Fruit fly (Drosophila melanogaster): ENCODE results near the gene CG32269.

Gene CG32269

DNA sequence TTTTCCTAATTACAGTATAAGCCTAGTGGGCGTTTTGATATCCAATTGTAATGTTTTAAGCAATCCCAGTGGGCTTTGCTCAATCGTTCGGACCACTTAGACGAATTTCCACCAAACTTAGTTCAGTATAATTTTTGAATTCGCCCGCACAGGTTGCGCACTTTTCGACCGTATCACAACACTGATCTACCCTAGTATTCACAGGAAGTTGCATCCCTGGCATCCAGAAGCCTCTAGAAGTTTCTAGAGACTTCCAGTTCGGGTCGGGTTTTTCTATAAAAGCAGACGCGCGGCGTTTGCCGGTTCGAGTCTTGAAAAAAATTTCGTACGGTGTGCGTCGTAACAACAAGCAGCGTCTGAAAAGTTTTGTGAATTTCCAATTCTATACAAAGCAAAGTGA is 15.9 kb downstream of the CG32269 start, which contains the start of gene Hsp83 (continued):
- TF ChIP-seq CG8388 (GFP tag; optimal IDR thresholded peaks at IDR 0.05), result peak; percentile 89
- TF ChIP-seq da (GFP tag; optimal IDR thresholded peaks at IDR 0.05), result peak; percentile 88
- TF ChIP-seq CG15696 (tag; optimal IDR thresholded peaks at IDR 0.05), result peak; percentile 36
- TF ChIP-seq CG7556 (GFP tag; optimal IDR thresholded peaks at IDR 0.05), result peak; percentile 88
- peak; percentile 40; the same call in 1 of the 2 replicates for TF ChIP-seq ro (GFP tag; IDR thresholded peaks at IDR 0.05)
- no peak for TF ChIP-seq hth (optimal IDR thresholded peaks at IDR 0.05)
- TF ChIP-seq mirr (GFP tag; optimal IDR thresholded peaks at IDR 0.05), result peak; percentile 100
- peak; percentile 82 for TF ChIP-seq pros (GFP tag; optimal IDR thresholded peaks at IDR 0.05)
- peak; percentile 100 for TF ChIP-seq Med (GFP tag)
- peak; percentile 66 for TF ChIP-seq cato (GFP tag; optimal IDR thresholded peaks at IDR 0.05; ENCODE audit: borderline replicate concordance)
- TF ChIP-seq cwo (GFP tag; optimal IDR thresholded peaks at IDR 0.05), result peak; percentile 93
- TF ChIP-seq stwl (tag; optimal IDR thresholded peaks at IDR 0.05), result peak; percentile 85
- TF ChIP-seq Abd-B (GFP tag; optimal IDR thresholded peaks at IDR 0.05), result no peak
- peak; percentile 94 for TF ChIP-seq btn (GFP tag; optimal IDR thresholded peaks at IDR 0.05)
- no peak for TF ChIP-seq mld (GFP tag; IDR thresholded peaks at IDR 0.05; ENCODE audit: partially characterized antibody)
- TF ChIP-seq chif (GFP tag; optimal IDR thresholded peaks at IDR 0.05), result peak; percentile 81 to 91
- TF ChIP-seq CG12942 (GFP tag; optimal IDR thresholded peaks at IDR 0.05), result peak; percentile 76
- TF ChIP-seq Jarid2 (GFP tag; optimal IDR thresholded peaks at IDR 0.05), result peak; percentile 87
- no peak for TF ChIP-seq BEAF-32 (GFP tag; optimal IDR thresholded peaks at IDR 0.05)
- TF ChIP-seq CG4404 (GFP tag; IDR thresholded peaks at IDR 0.05), result peak; percentile 26; the same call in 1 of the 2 replicates
- TF ChIP-seq eyg (GFP tag; optimal IDR thresholded peaks at IDR 0.05), result peak; percentile 97
- no peak for TF ChIP-seq Trl (optimal IDR thresholded peaks at IDR 0.05)
- peak; percentile 97 for TF ChIP-seq Trl (GFP tag; optimal IDR thresholded peaks at IDR 0.05)
- TF ChIP-seq Dfd (GFP tag; optimal IDR thresholded peaks at IDR 0.05), result no peak
- TF ChIP-seq twi (tag; optimal IDR thresholded peaks at IDR 0.05), result peak; percentile 76
- peak; percentile 65 for TF ChIP-seq Aef1 (GFP tag; IDR thresholded peaks at IDR 0.05)
- TF ChIP-seq CG3847 (GFP tag; IDR thresholded peaks at IDR 0.05), result peak; percentile 88
- peak; percentile 84 for TF ChIP-seq tup (GFP tag; optimal IDR thresholded peaks at IDR 0.05)
- TF ChIP-seq CG6254 (GFP tag; optimal IDR thresholded peaks at IDR 0.05), result peak; percentile 95
- peak; percentile 65 for TF ChIP-seq ssp (GFP tag; IDR thresholded peaks at IDR 0.05)
- TF ChIP-seq CG15073 (GFP tag; optimal IDR thresholded peaks at IDR 0.05), result no peak
- peak; percentile 89 for TF ChIP-seq TFAM (GFP tag; optimal IDR thresholded peaks at IDR 0.05)
- TF ChIP-seq CG2678 (tag; optimal IDR thresholded peaks at IDR 0.05), result peak; percentile 91
- no peak for TF ChIP-seq tll (GFP tag; optimal IDR thresholded peaks at IDR 0.05)
- peak; percentile 99 for TF ChIP-seq Meics (GFP tag; optimal IDR thresholded peaks at IDR 0.05)
- peak; percentile 68; the same call in 1 of the 2 replicates for TF ChIP-seq Ada2b (GFP tag; IDR thresholded peaks at IDR 0.05)
- peak; percentile 90 for TF ChIP-seq CG14014 (GFP tag; IDR thresholded peaks at IDR 0.05)
- peak; percentile 97 for TF ChIP-seq CG13894 (tag; optimal IDR thresholded peaks at IDR 0.05)
- peak; percentile 84 for TF ChIP-seq CG6654 (GFP tag; optimal IDR thresholded peaks at IDR 0.05)
- TF ChIP-seq Dref (GFP tag; IDR thresholded peaks at IDR 0.05), result no peak; the same call in 1 of the 2 replicates
- peak; percentile 94 for TF ChIP-seq Dp (GFP tag; optimal IDR thresholded peaks at IDR 0.05)
- peak; percentile 93 for TF ChIP-seq ac (GFP tag; optimal IDR thresholded peaks at IDR 0.05)
- TF ChIP-seq GATAe (GFP tag; conservative IDR thresholded peaks at IDR 0.05), result no peak; the same call in 1 of the 2 replicates
- peak; percentile 89 for TF ChIP-seq dysf (GFP tag; IDR thresholded peaks at IDR 0.05)
- TF ChIP-seq H2.0 (GFP tag; IDR thresholded peaks at IDR 0.05), result peak; percentile 87
- TF ChIP-seq CG2875 (GFP tag; optimal IDR thresholded peaks at IDR 0.05), result peak; percentile 97
- peak; percentile 83 for TF ChIP-seq gsb (GFP tag; IDR thresholded peaks at IDR 0.05)
- TF ChIP-seq Sox102F (GFP tag; optimal IDR thresholded peaks at IDR 0.05), result no peak
- TF ChIP-seq cas (GFP tag; IDR thresholded peaks at IDR 0.05), result peak; percentile 81; the same call in 1 of the 2 replicates
- TF ChIP-seq slou (GFP tag; optimal IDR thresholded peaks at IDR 0.05), result peak; percentile 81
- peak; percentile 79 for TF ChIP-seq Chrac-16 (GFP tag; optimal IDR thresholded peaks at IDR 0.05)
